Fruit fly (Drosophila melanogaster): Measurements from ENCODE around the gene Nf-YB.
A peak's percentile ranks its signal among the peaks of the same experiment; 100 is the strongest.

Nf-YB gene

dm6 chr2L:19756716-19757115 lies 20.9 kb downstream of the Nf-YB start, which contains the start of gene CG10631 (continued):
- TF ChIP-seq CG11723 (GFP tag; optimal IDR thresholded peaks at IDR 0.05) = no peak
- TF ChIP-seq CG4282 (GFP tag; optimal IDR thresholded peaks at IDR 0.05) = peak; percentile 12
- no peak for TF ChIP-seq CG17328 (GFP tag; IDR thresholded peaks at IDR 0.05)
- no peak for TF ChIP-seq wor (GFP tag; IDR thresholded peaks at IDR 0.05)
- no peak for TF ChIP-seq ttk (GFP tag; IDR thresholded peaks at IDR 0.05)
- TF ChIP-seq Fer3 (tag; optimal IDR thresholded peaks at IDR 0.05) = no peak
- no peak for TF ChIP-seq sd (tag; optimal IDR thresholded peaks at IDR 0.05)
- peak; percentile 21 for TF ChIP-seq Fer1 (GFP tag; optimal IDR thresholded peaks at IDR 0.05)
- no peak for TF ChIP-seq Eip74EF (GFP tag; optimal IDR thresholded peaks at IDR 0.05)
- no peak for TF ChIP-seq CG14667 (GFP tag; IDR thresholded peaks at IDR 0.05)
- TF ChIP-seq HLH3B (GFP tag; IDR thresholded peaks at IDR 0.05) = no peak
- TF ChIP-seq CG4854 (GFP tag; optimal IDR thresholded peaks at IDR 0.05) = no peak
- TF ChIP-seq emc (GFP tag; optimal IDR thresholded peaks at IDR 0.05) = no peak
- TF ChIP-seq Hr78 (GFP tag; optimal IDR thresholded peaks at IDR 0.05) = no peak
- TF ChIP-seq sr (GFP tag; IDR thresholded peaks at IDR 0.05) = no peak
- TF ChIP-seq TFAM (GFP tag; optimal IDR thresholded peaks at IDR 0.05) = no peak
- TF ChIP-seq ci (GFP tag; IDR thresholded peaks at IDR 0.05) = peak; percentile 44; the same call in 2 of the 3 replicates
- no peak for TF ChIP-seq CG17568 (GFP tag; optimal IDR thresholded peaks at IDR 0.05)
- no peak for TF ChIP-seq CG7786 (GFP tag; optimal IDR thresholded peaks at IDR 0.05)
- TF ChIP-seq CkIIα-i1 (GFP tag; IDR thresholded peaks at IDR 0.05) = no peak
- no peak for TF ChIP-seq Gug (GFP tag; IDR thresholded peaks at IDR 0.05)
- TF ChIP-seq BtbVII (GFP tag; optimal IDR thresholded peaks at IDR 0.05) = no peak
- no peak for TF ChIP-seq ken (GFP tag; IDR thresholded peaks at IDR 0.05)
- TF ChIP-seq gro (GFP tag; optimal IDR thresholded peaks at IDR 0.05) = no peak
- peak; percentile 56 for TF ChIP-seq CG15514 (GFP tag; optimal IDR thresholded peaks at IDR 0.05)
- no peak for TF ChIP-seq CG4730 (GFP tag; IDR thresholded peaks at IDR 0.05)
- no peak for TF ChIP-seq CG12769 (tag; optimal IDR thresholded peaks at IDR 0.05)
- TF ChIP-seq salm (tag; optimal IDR thresholded peaks at IDR 0.05) = no peak
- no peak for TF ChIP-seq lbe (GFP tag; optimal IDR thresholded peaks at IDR 0.05)
- no peak for TF ChIP-seq Atf3 (GFP tag; optimal IDR thresholded peaks at IDR 0.05)
- no peak for TF ChIP-seq CG11093 (GFP tag; IDR thresholded peaks at IDR 0.05)
- no peak for TF ChIP-seq bowl (GFP tag; IDR thresholded peaks at IDR 0.05)
- no peak for TF ChIP-seq CG9215 (GFP tag; IDR thresholded peaks at IDR 0.05)
- TF ChIP-seq CG1792 (GFP tag; optimal IDR thresholded peaks at IDR 0.05) = no peak
- TF ChIP-seq CG42726 (GFP tag; IDR thresholded peaks at IDR 0.05; ENCODE audit: partially characterized antibody) = peak; percentile 52; the same call in 1 of the 2 replicates
- TF ChIP-seq lov (optimal IDR thresholded peaks at IDR 0.05) = no peak
- no peak for TF ChIP-seq lov (GFP tag; IDR thresholded peaks at IDR 0.05)
- no peak for TF ChIP-seq B-H1 (GFP tag; IDR thresholded peaks at IDR 0.05)
- no peak for TF ChIP-seq fd3F (GFP tag; optimal IDR thresholded peaks at IDR 0.05)
- no peak for TF ChIP-seq gfzf (GFP tag; optimal IDR thresholded peaks at IDR 0.05)
- no peak for TF ChIP-seq CG17186 (GFP tag; optimal IDR thresholded peaks at IDR 0.05)
- no peak for TF ChIP-seq CG14014 (GFP tag; IDR thresholded peaks at IDR 0.05)
- no peak for TF ChIP-seq Xbp1 (GFP tag; optimal IDR thresholded peaks at IDR 0.05)
- no peak for TF ChIP-seq Blimp-1 (GFP tag; optimal IDR thresholded peaks at IDR 0.05)
- no peak for TF ChIP-seq z (GFP tag; IDR thresholded peaks at IDR 0.05)
- TF ChIP-seq CG12659 (GFP tag; optimal IDR thresholded peaks at IDR 0.05) = peak; percentile 36
- TF ChIP-seq Meics (GFP tag; optimal IDR thresholded peaks at IDR 0.05) = no peak
- no peak for TF ChIP-seq Lpt (GFP tag; optimal IDR thresholded peaks at IDR 0.05)
- TF ChIP-seq CG11695 (GFP tag; IDR thresholded peaks at IDR 0.05) = no peak
- TF ChIP-seq lilli (GFP tag; optimal IDR thresholded peaks at IDR 0.05) = no peak
- peak; percentile 18 for TF ChIP-seq Hmr (GFP tag; optimal IDR thresholded peaks at IDR 0.05)
- TF ChIP-seq CG10147 (GFP tag; optimal IDR thresholded peaks at IDR 0.05) = no peak
